Worm (Caenorhabditis elegans): Measurements from ENCODE around the gene sir-2.1.

The sir-2.1 gene

ce11 chrIV:10391827-10392226, 25.8 kb upstream of the sir-2.1 start, which contains the start of gene spe-26:
Gene spe-26 (minus strand): TSS chrIV:10391927.
- TF ChIP-seq lir-1 (GFP tag; conservative IDR thresholded peaks at IDR 0.05) (no peak), ztf-18 (tag; optimal IDR thresholded peaks at IDR 0.05) (no peak), xnd-1 (tag; optimal IDR thresholded peaks at IDR 0.05) (no peak), him-1 (tag; optimal IDR thresholded peaks at IDR 0.05) (no peak), F55B11.4 (tag; optimal IDR thresholded peaks at IDR 0.05; ENCODE audit: borderline replicate concordance, insufficient read depth) (no peak), egl-18 (GFP tag; IDR thresholded peaks at IDR 0.05) (no peak), cebp-2 (GFP tag; IDR thresholded peaks at IDR 0.05) (no peak), F33H1.4 (GFP tag; IDR thresholded peaks at IDR 0.05) (no peak), F57C9.4 (tag; optimal IDR thresholded peaks at IDR 0.05) (no peak), sdz-38 (tag; optimal IDR thresholded peaks at IDR 0.05) (no peak), lsl-1 (GFP tag; optimal IDR thresholded peaks at IDR 0.05) (no peak)

DNA sequence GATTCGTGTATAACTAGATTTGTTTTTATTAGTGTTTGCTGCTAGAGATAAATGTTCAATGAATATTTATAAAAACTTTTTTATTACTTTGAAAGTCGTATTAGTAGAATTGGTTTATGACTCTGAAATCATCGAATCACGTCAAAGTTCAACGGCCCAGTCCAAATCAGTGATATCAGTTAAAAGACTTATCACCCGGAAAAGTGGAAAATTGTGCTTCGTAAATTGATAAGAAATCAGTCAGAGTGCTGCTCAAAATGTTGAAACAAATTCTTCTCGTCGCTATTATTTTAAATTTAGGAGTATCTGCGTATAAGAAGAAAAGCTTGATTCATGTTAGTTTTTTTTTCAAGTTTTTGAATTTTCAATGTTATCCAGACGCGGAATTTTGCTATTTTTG, 22.2 kb upstream of the sir-2.1 start, which contains the start of gene R10H10.3:
TSS of gene R10H10.3 (plus strand) at position 243 of the 400 bp plus-strand sequence.
- TF ChIP-seq cebp-1 (GFP tag; IDR thresholded peaks at IDR 0.05) (0 out of 2 replicates have a peak, but pooled peaks have one; percentile 17), cebp-1 (tag; optimal IDR thresholded peaks at IDR 0.05) (no peak), nhr-80 (tag; optimal IDR thresholded peaks at IDR 0.05) (peak; percentile 71), rpc-1 (optimal IDR thresholded peaks at IDR 0.05) (no peak), rpc-1 (tag; optimal IDR thresholded peaks at IDR 0.05) (no peak), him-1 (tag; optimal IDR thresholded peaks at IDR 0.05) (peak; percentile 53)

ce11 chrIV:10387113-10387512, 21.1 kb upstream of the sir-2.1 start, which contains the start of gene nfu-1:
Gene nfu-1 (plus strand): TSS chrIV:10387413.
- TF ChIP-seq Y67H2A.10 (GFP tag; conservative IDR thresholded peaks at IDR 0.05) (no peak), attf-3 (GFP tag; conservative IDR thresholded peaks at IDR 0.05) (no peak), zim-3 (tag; optimal IDR thresholded peaks at IDR 0.05) (no peak), K12H6.12 (tag; optimal IDR thresholded peaks at IDR 0.05) (no peak), ztf-18 (tag; optimal IDR thresholded peaks at IDR 0.05) (no peak), ZK185.1 (tag; optimal IDR thresholded peaks at IDR 0.05; ENCODE audit: poor library complexity, severe bottlenecking) (no peak), madf-10 (tag; optimal IDR thresholded peaks at IDR 0.05) (no peak), sea-2 (GFP tag; IDR thresholded peaks at IDR 0.05) (no peak), lsl-1 (GFP tag; optimal IDR thresholded peaks at IDR 0.05) (no peak), F23B12.7 (tag; optimal IDR thresholded peaks at IDR 0.05; ENCODE audit: insufficient read depth) (no peak), Y95B8A.8 (GFP tag; IDR thresholded peaks at IDR 0.05) (no peak), egl-44 (GFP tag; IDR thresholded peaks at IDR 0.05) (no peak), repo-1 (tag; optimal IDR thresholded peaks at IDR 0.05) (no peak), snpc-4 (GFP tag; optimal IDR thresholded peaks at IDR 0.05) (no peak), snpc-4 (tag; optimal IDR thresholded peaks at IDR 0.05) (no peak), ekl-4 (GFP tag; IDR thresholded peaks at IDR 0.05) (peak; percentile 45), F52B5.7 (tag; optimal IDR thresholded peaks at IDR 0.05) (no peak), hsf-1 (GFP tag; IDR thresholded peaks at IDR 0.05) (0 out of 2 replicates have a peak, but pooled peaks have one; percentile 11), ama-1 (optimal IDR thresholded peaks at IDR 0.05) (no peak), ama-1 (GFP tag; optimal IDR thresholded peaks at IDR 0.05) (peak in 1 of 2 experiments; percentile 41), sdz-38 (tag; optimal IDR thresholded peaks at IDR 0.05) (no peak), unc-62 (GFP tag; optimal IDR thresholded peaks at IDR 0.05) (no peak), sptf-2 (GFP tag; optimal IDR thresholded peaks at IDR 0.05) (no peak), madf-6 (GFP tag; IDR thresholded peaks at IDR 0.05) (peak; percentile 41; the same call in 1 of the 2 replicates), hmg-20 (GFP tag; IDR thresholded peaks at IDR 0.05) (no peak), bed-1 (GFP tag; IDR thresholded peaks at IDR 0.05) (no peak), snpc-3.4 (tag; optimal IDR thresholded peaks at IDR 0.05) (no peak), snpc-1.1 (tag; optimal IDR thresholded peaks at IDR 0.05; ENCODE audit: insufficient read depth) (no peak), K11D2.4 (GFP tag; IDR thresholded peaks at IDR 0.05) (no peak), hlh-26 (GFP tag; conservative IDR thresholded peaks at IDR 0.05) (no peak), B0336.3 (GFP tag; IDR thresholded peaks at IDR 0.05) (peak; percentile 29; the same call in 1 of the 2 replicates), cebp-2 (GFP tag; IDR thresholded peaks at IDR 0.05) (no peak)
